Fruit fly (Drosophila melanogaster): ENCODE data around the gene CG7857.

Gene CG7857

dm6 chr3L:15500813-15501645 lies 3.7 kb downstream of the CG7857 start, which contains the start of gene CG7272 (continued):
- no peak for TF ChIP-seq CG42726 (GFP tag; IDR thresholded peaks at IDR 0.05; ENCODE audit: partially characterized antibody)
- TF ChIP-seq grn (GFP tag; optimal IDR thresholded peaks at IDR 0.05): peak; percentile 14
- TF ChIP-seq Ets97D (GFP tag; optimal IDR thresholded peaks at IDR 0.05): peak; percentile 18
- TF ChIP-seq bsh (GFP tag; optimal IDR thresholded peaks at IDR 0.05): no peak
- no peak for TF ChIP-seq CG2199 (GFP tag; IDR thresholded peaks at IDR 0.05)
- peak; percentile 66 for TF ChIP-seq CG13287 (GFP tag; IDR thresholded peaks at IDR 0.05; ENCODE audit: partially characterized antibody)
- TF ChIP-seq H15 (GFP tag; IDR thresholded peaks at IDR 0.05): no peak
- no peak for TF ChIP-seq Tbp (GFP tag; optimal IDR thresholded peaks at IDR 0.05)
- peak; percentile 27 for TF ChIP-seq CG4328 (GFP tag; optimal IDR thresholded peaks at IDR 0.05)
- peak; percentile 36; the same call in 1 of the 2 replicates for TF ChIP-seq CG9932 (GFP tag; IDR thresholded peaks at IDR 0.05)
- TF ChIP-seq CG11398 (GFP tag; optimal IDR thresholded peaks at IDR 0.05): no peak
- peak; percentile 7 for TF ChIP-seq unpg (GFP tag; optimal IDR thresholded peaks at IDR 0.05)
- no peak for TF ChIP-seq CG10321 (GFP tag; IDR thresholded peaks at IDR 0.05)
- 0 out of 3 replicates have a peak, but pooled peaks have one; percentile 19 for TF ChIP-seq CG16813 (GFP tag; IDR thresholded peaks at IDR 0.05; ENCODE audit: partially characterized antibody)
- TF ChIP-seq onecut (GFP tag; IDR thresholded peaks at IDR 0.05): no peak
- TF ChIP-seq E2f2 (GFP tag; IDR thresholded peaks at IDR 0.05): peak; percentile 97
- TF ChIP-seq chn (GFP tag; optimal IDR thresholded peaks at IDR 0.05): no peak
- TF ChIP-seq amos (GFP tag; IDR thresholded peaks at IDR 0.05; ENCODE audit: partially characterized antibody): peak; percentile 54; the same call in 1 of the 2 replicates
- TF ChIP-seq Dref (GFP tag; IDR thresholded peaks at IDR 0.05): peak; percentile 87
- no peak for TF ChIP-seq CG7928 (GFP tag; optimal IDR thresholded peaks at IDR 0.05)
- no peak for TF ChIP-seq vfl (GFP tag; optimal IDR thresholded peaks at IDR 0.05)
- peak; percentile 22 for TF ChIP-seq pho (GFP tag; optimal IDR thresholded peaks at IDR 0.05)
- no peak for TF ChIP-seq D (optimal IDR thresholded peaks at IDR 0.05)
- TF ChIP-seq D (GFP tag; optimal IDR thresholded peaks at IDR 0.05): no peak
- TF ChIP-seq Abd-B (GFP tag; optimal IDR thresholded peaks at IDR 0.05): no peak
- TF ChIP-seq CG10959 (GFP tag; IDR thresholded peaks at IDR 0.05): no peak
- no peak for TF ChIP-seq tgo (GFP tag; IDR thresholded peaks at IDR 0.05)
- TF ChIP-seq NC2α (GFP tag; optimal IDR thresholded peaks at IDR 0.05): no peak
- TF ChIP-seq CG11560 (tag; IDR thresholded peaks at IDR 0.05): no peak
- no peak for TF ChIP-seq Hsf (GFP tag; optimal IDR thresholded peaks at IDR 0.05)
- no peak for TF ChIP-seq hkb (optimal IDR thresholded peaks at IDR 0.05)
- 0 out of 2 replicates have a peak, but pooled peaks have one; percentile 32 for TF ChIP-seq hkb (GFP tag; IDR thresholded peaks at IDR 0.05)
- TF ChIP-seq CG2116 (GFP tag; optimal IDR thresholded peaks at IDR 0.05): peak; percentile 62
- TF ChIP-seq Drgx (GFP tag; IDR thresholded peaks at IDR 0.05): peak; percentile 15; the same call in 1 of the 2 replicates
- TF ChIP-seq CG10366 (GFP tag; IDR thresholded peaks at IDR 0.05): no peak; the same call in 1 of the 2 replicates
- peak; percentile 52; the same call in 2 of the 3 replicates for TF ChIP-seq row (GFP tag; IDR thresholded peaks at IDR 0.05)
- no peak for TF ChIP-seq CG1529 (GFP tag; optimal IDR thresholded peaks at IDR 0.05)
- TF ChIP-seq CG31224 (GFP tag; IDR thresholded peaks at IDR 0.05): no peak
- TF ChIP-seq otp (GFP tag; IDR thresholded peaks at IDR 0.05): 0 out of 3 replicates have a peak, but pooled peaks have one; percentile 6
- no peak for TF ChIP-seq CG14965 (GFP tag; optimal IDR thresholded peaks at IDR 0.05; ENCODE audit: borderline replicate concordance)
- TF ChIP-seq zfh1 (GFP tag; IDR thresholded peaks at IDR 0.05): no peak
- no peak for TF ChIP-seq CG8290 (GFP tag; optimal IDR thresholded peaks at IDR 0.05)
- TF ChIP-seq CG8290 (tag; optimal IDR thresholded peaks at IDR 0.05): peak in 1 of 2 experiments; percentile 63
- TF ChIP-seq NC2β (GFP tag; optimal IDR thresholded peaks at IDR 0.05): no peak
- TF ChIP-seq her (GFP tag; optimal IDR thresholded peaks at IDR 0.05): no peak
- TF ChIP-seq bbx (GFP tag; IDR thresholded peaks at IDR 0.05; ENCODE audit: partially characterized antibody): peak; percentile 43; the same call in 1 of the 2 replicates
- TF ChIP-seq sug (tag; optimal IDR thresholded peaks at IDR 0.05): peak; percentile 91
- TF ChIP-seq CG1647 (GFP tag; optimal IDR thresholded peaks at IDR 0.05): no peak
- TF ChIP-seq kah (GFP tag; optimal IDR thresholded peaks at IDR 0.05): no peak
- TF ChIP-seq HLHmδ (GFP tag; optimal IDR thresholded peaks at IDR 0.05): no peak
